Worm (Caenorhabditis elegans) whole organism, early embryonic: ENCODE data around the gene abu-6.

Experiments
- F13C5.2 ChIP-seq: sonication (generic microtip); optimal IDR thresholded peaks from 2 replicates; lab custom pipeline; 2017; ENCODE audit warnings: mild to moderate bottlenecking, missing genetic modification characterization, inconsistent platforms, missing compliant biosample characterization
- ama-1 ChIP-seq: fragments of 150-350 bp; optimal IDR thresholded peaks from 2 replicates; lab custom pipeline; 2014
- ceh-13 ChIP-seq: fragments of 200-800 bp; sonication (Bioruptor generic); optimal IDR thresholded peaks from 2 replicates; lab custom pipeline; 2018; ENCODE audit warnings: mild to moderate bottlenecking, missing genetic modification characterization, missing compliant biosample characterization
- ets-7 ChIP-seq: sonication (generic microtip); optimal IDR thresholded peaks from 2 replicates; lab custom pipeline; 2016; ENCODE audit warnings: missing genotype, missing genetic modification characterization, missing compliant biosample characterization
- flt-1 ChIP-seq: fragments of 200-800 bp; sonication (Bioruptor generic); IDR thresholded peaks from 2 replicates; pipeline ENCODE4 v1.3.6; 2022; ENCODE audit warnings: missing genetic modification characterization, missing compliant biosample characterization
- hmbx-1 ChIP-seq: sonication (generic microtip); optimal IDR thresholded peaks from 2 replicates; lab custom pipeline; 2016; ENCODE audit warnings: mild to moderate bottlenecking, missing genetic modification characterization, missing compliant biosample characterization
- hnd-1 ChIP-seq: sonication (generic microtip); optimal IDR thresholded peaks from 2 replicates; lab custom pipeline; 2016; ENCODE audit warnings: missing genetic modification characterization, missing compliant biosample characterization
- pes-1 ChIP-seq: fragments of 200-800 bp; sonication (Bioruptor generic); IDR thresholded peaks from 2 replicates; pipeline ENCODE4 v1.3.6; 2022; ENCODE audit warnings: missing genetic modification reagents, missing genetic modification characterization, missing compliant biosample characterization
- tbx-11 ChIP-seq: fragments of 200-800 bp; sonication (Bioruptor generic); IDR thresholded peaks from 2 replicates; pipeline ENCODE4 v1.3.6; 2022; ENCODE audit warnings: missing genetic modification characterization, missing compliant biosample characterization
- tbx-37 ChIP-seq: fragments of 200-800 bp; sonication (Bioruptor generic); conservative IDR thresholded peaks from 2 replicates; pipeline ENCODE4 v1.3.6; 2022; ENCODE audit warnings: missing genetic modification reagents, missing genetic modification characterization, missing compliant biosample characterization

- TF ChIP-seq pes-1 (no peak), hmbx-1 (no peak), flt-1 (GFP tag; lab: Robert Waterston, UW) (no peak), tbx-37 (GFP tag; lab: Robert Waterston, UW) (no peak), ama-1 (no peak), ets-7 (tag; lab: Kevin White, UChicago) (no peak), tbx-11 (GFP tag; lab: Robert Waterston, UW) (no peak), ceh-13 (GFP tag; lab: Kevin White, UChicago) (no peak), hnd-1 (tag; lab: Kevin White, UChicago) (no peak), F13C5.2 (tag; lab: Kevin White, UChicago) (no peak)
Observed at ce11 chrV:5172833-5173232, 11.1 kb upstream of the abu-6 start, which contains the start of gene srt-65.
